Worm (Caenorhabditis elegans): ENCODE results near the gene ZC513.14.

Gene ZC513.14

DNA sequence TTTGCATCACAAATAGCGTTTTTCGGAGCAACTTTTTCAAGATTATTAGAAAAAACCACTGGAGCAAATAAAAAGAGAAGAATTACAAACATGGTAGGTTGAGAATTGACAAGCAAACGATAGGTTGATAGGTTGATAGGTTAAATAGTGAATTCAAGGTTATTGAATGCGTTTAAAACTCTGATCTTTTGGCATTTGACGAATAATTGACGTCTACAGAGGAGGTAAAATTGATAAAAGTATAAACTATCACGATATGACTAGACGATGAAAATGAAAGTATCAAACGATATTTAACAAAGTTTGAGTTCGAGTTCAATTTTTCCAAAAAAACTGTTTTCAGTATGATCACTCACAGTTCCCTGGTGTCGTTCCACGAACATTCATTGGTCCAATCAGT lies at the start of gene ZC513.14:
Gene ZC513.14 (minus strand): TSS at position 101 of the 400 bp plus-strand sequence.
- TF ChIP-seq dao-5 (tag; optimal IDR thresholded peaks at IDR 0.05) (no peak), him-1 (tag; optimal IDR thresholded peaks at IDR 0.05) (no peak), W03F9.2 (tag; optimal IDR thresholded peaks at IDR 0.05) (no peak)

DNA sequence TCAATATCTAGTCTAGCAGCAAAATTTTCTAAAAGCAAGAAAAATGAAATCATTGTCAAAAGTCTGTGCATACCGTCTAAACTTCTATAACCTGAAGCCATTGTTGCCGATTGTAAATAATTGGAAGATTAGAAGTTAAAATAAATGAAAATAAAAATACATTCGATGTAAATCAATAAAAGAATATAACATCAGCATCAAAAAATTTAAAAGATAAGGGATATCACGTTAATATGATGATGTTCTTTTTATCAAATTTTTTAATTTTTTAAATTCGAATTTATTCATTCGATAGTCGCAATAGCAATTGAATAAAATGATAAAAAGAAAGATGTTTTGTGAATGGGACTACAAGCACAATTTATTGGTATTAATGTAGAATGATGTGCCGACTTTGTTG lies 49.3 kb upstream of the ZC513.14 start, which contains the start of gene C09H5.7:
Gene C09H5.7 (minus strand): TSS at position 101 of the 400 bp plus-strand sequence.
- TF ChIP-seq W03F9.2 (tag; optimal IDR thresholded peaks at IDR 0.05) (no peak), him-1 (tag; optimal IDR thresholded peaks at IDR 0.05) (no peak)

DNA sequence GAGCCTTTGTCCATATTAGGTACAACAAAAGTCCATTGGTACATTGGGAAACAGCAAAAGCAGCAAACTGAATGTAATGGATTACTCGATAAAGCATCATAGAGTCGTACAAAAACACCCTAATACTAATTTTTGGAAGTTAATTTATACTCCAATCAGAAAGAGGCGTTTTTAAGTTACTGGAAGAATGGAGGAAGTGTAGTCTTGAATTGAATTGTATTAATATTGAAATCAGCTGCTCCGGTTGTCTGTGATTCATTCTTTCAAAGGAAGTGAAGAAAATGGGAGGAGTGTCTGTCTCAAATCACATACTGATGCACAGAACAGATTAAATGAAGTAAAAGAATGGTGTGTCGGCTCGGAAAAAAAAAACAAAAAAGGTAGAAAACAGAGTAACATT lies 45.7 kb upstream of the ZC513.14 start, which contains the start of gene str-131:
Gene str-131 (minus strand): TSS at position 101 of the 400 bp plus-strand sequence.
- no peak for TF ChIP-seq him-1 (tag; optimal IDR thresholded peaks at IDR 0.05)
- no peak for TF ChIP-seq W03F9.2 (tag; optimal IDR thresholded peaks at IDR 0.05)
- no peak for TF ChIP-seq dao-5 (tag; optimal IDR thresholded peaks at IDR 0.05)

DNA sequence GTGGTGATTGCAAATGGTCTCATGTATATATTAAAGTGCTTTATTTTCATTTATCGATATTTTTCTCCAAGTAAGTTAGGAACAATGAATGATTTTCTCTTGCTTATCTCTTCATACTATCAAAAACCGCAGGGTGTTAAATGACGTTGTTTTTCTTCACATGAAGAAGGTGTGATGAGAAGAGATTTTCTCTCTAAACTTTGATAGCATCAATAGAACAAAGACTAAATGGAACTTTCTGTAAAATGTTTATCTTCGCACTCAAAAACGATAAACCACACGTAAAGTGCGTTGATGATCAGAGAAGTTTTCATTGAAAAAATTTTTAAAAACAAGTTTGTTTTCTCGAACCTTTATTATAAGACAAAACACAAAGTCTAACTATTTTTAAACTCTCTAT lies 44.0 kb upstream of the ZC513.14 start:
- no peak for TF ChIP-seq W03F9.2 (tag; optimal IDR thresholded peaks at IDR 0.05)
- TF ChIP-seq him-1 (tag; optimal IDR thresholded peaks at IDR 0.05), result no peak
- TF ChIP-seq dao-5 (tag; optimal IDR thresholded peaks at IDR 0.05), result no peak

DNA sequence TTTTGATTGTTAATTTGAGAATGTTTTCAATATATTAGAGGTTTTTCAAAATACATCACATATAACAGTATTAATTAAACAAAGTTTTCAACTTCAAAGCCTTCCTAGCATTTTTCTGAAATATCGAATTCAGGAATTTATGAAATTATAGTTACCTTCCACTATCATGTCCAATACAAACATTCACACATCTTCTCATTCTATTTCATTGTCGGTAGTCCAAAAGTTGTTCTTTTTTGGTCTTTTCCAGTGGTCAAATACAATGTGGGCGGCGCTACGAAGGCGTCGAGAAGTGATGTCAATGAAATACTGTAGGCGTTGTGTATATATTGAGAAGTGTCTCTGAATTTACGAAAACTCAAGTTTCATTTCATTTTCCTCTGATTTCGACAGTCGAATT lies 39.9 kb upstream of the ZC513.14 start, which contains the start of gene catp-3:
Gene catp-3 (plus strand): TSS at position 301 of the 400 bp plus-strand sequence.
- no peak for TF ChIP-seq dao-5 (tag; optimal IDR thresholded peaks at IDR 0.05)
- TF ChIP-seq W03F9.2 (tag; optimal IDR thresholded peaks at IDR 0.05), result no peak
- TF ChIP-seq him-1 (tag; optimal IDR thresholded peaks at IDR 0.05), result no peak

DNA sequence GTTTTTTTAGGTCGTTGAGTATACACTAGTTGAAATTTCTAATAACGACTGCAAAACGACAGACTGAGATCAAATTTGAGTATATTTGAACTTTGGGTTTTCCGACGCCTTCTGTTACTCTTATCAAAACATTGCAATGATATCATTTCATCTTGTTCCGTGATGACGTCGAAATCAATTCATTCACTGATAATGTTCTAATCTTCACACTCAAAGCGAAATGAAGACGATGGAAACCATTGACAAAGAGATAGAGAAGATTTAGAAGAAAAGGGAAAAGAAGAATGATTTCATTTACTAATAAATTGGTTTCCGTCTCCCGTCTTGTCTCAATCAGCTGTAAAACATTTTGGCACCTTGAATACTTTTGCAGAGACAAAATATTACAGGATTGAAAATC lies 37.3 kb upstream of the ZC513.14 start:
- TF ChIP-seq him-1 (tag; optimal IDR thresholded peaks at IDR 0.05) (no peak), W03F9.2 (tag; optimal IDR thresholded peaks at IDR 0.05) (no peak), dao-5 (tag; optimal IDR thresholded peaks at IDR 0.05) (no peak)

DNA sequence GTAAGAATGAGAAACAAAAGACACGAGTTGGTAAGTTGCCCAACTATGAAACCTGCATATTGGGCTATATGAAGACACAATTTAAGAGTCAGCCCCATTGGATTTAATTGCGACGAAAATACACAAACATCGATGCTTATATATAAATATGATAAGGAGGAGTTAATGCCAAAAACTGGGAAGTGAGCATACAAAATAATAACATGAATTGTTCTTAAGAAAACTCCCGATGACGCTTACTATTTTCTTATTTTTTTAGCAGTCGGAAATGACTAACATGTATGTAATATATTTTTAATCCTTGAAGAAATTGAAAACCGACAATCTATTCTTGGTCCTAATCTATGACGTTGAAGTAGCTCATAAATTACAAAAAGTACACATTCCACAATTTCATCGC lies 36.2 kb upstream of the ZC513.14 start, which contains the start of gene str-144:
Gene str-144 (minus strand): TSS at position 101 of the 400 bp plus-strand sequence.
- TF ChIP-seq W03F9.2 (tag; optimal IDR thresholded peaks at IDR 0.05) (no peak), dao-5 (tag; optimal IDR thresholded peaks at IDR 0.05) (no peak), him-1 (tag; optimal IDR thresholded peaks at IDR 0.05) (no peak)

DNA sequence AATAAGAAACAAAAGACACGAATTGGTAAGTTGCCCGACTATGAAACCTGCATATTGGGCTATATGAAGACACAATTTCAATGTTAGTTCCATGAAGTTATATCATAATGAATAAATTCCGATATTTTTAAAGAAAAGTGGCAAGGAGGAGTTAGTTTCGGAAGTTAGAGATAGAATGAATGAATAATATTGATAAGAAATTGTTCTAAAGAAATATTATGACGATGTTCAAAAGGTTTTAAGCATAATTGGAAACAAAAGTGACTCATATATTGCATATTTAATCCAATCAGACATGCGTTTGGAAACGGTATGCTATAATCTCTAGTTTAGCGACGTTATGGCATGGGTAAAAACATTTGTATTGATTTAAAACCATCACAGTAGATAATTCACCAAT lies 33.8 kb upstream of the ZC513.14 start, which contains the start of gene str-143:
Gene str-143 (minus strand): TSS at position 101 of the 400 bp plus-strand sequence.
- no peak for TF ChIP-seq him-1 (tag; optimal IDR thresholded peaks at IDR 0.05)
- TF ChIP-seq dao-5 (tag; optimal IDR thresholded peaks at IDR 0.05), result no peak
- no peak for TF ChIP-seq W03F9.2 (tag; optimal IDR thresholded peaks at IDR 0.05)

DNA sequence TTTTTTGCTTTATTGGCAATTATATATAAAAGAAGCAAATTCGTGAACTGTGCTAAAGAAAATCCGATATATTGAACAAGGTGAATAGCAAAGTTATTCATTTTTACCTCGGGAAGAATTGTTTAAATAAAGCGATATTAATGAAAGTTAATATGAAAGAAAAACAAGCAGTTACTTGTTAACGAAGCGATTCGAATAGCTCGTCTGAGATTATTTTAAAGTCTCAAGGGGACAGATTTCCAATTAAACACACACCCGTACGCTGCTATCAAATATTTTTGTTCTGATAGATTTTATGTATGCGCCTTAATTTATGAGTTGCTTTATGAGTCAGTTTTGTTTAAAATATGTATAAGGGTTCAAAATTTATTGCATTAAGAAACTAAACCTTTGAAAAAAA lies 32.0 kb upstream of the ZC513.14 start, which contains the start of gene str-140:
Gene str-140 (minus strand): TSS at position 101 of the 400 bp plus-strand sequence.
- TF ChIP-seq him-1 (tag; optimal IDR thresholded peaks at IDR 0.05) (no peak), W03F9.2 (tag; optimal IDR thresholded peaks at IDR 0.05) (no peak), dao-5 (tag; optimal IDR thresholded peaks at IDR 0.05) (no peak)

DNA sequence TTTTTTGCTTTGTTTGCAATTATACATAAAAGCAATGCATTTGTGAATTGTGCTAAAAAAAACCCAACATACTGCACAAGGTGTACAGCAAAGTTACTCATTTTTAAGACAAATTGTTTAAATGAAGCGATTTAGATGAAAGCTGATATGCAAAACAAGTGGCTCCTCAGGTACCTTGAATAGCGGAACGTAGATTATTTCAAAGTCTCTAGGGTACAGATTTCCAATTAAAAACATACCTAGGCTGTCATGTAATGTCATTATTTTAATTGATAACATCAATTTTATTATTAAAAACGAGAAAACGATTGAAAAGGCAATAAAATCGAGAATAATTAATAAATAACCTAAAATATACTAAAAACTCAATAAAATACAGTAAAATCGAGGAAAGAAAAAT lies 26.2 kb upstream of the ZC513.14 start, which contains the start of gene str-139:
Gene str-139 (minus strand): TSS at position 101 of the 400 bp plus-strand sequence.
- no peak for TF ChIP-seq dao-5 (tag; optimal IDR thresholded peaks at IDR 0.05)
- TF ChIP-seq W03F9.2 (tag; optimal IDR thresholded peaks at IDR 0.05), result no peak

DNA sequence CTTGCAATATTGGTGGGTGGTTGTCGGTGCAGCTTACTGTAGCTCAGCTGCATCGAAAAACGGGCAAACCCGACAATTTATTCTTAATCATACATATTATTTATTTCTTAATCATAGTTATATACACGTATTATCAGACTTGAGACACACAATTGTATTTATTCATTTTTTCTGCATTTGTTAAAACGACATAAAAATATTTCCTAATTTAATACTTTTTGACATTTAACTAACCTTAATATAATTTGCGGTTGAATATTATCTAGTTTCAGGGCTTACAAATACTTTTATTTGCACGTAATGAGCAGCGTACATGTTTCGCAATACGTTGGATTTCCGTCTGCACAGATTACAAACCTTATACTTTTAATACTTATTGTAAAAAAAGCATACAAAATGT lies 22.5 kb upstream of the ZC513.14 start, which contains the start of gene str-138:
Gene str-138 (plus strand): TSS at position 301 of the 400 bp plus-strand sequence.
- TF ChIP-seq him-1 (tag; optimal IDR thresholded peaks at IDR 0.05), result no peak
- TF ChIP-seq dao-5 (tag; optimal IDR thresholded peaks at IDR 0.05), result no peak
- no peak for TF ChIP-seq W03F9.2 (tag; optimal IDR thresholded peaks at IDR 0.05)

DNA sequence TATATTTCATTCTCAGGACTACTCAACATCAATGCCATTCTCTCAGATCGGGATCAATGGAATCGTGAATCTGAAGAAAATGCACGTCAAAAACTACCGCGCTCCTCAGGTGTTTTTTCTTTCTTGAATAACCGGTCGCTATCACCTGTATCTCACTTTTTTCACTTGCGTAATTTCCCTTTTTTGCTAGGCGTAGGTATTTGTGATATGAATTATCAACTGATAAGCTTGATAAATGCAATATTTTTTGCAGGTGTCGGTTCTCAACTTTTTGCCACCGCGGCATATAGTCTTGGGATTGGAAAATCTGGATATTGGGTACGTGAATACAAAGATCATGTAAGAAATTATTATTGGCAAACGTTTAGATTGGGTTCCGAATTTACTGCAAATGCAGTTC lies 19.3 kb upstream of the ZC513.14 start:
- no peak for TF ChIP-seq him-1 (tag; optimal IDR thresholded peaks at IDR 0.05)
- TF ChIP-seq W03F9.2 (tag; optimal IDR thresholded peaks at IDR 0.05), result no peak
- TF ChIP-seq dao-5 (tag; optimal IDR thresholded peaks at IDR 0.05), result no peak

DNA sequence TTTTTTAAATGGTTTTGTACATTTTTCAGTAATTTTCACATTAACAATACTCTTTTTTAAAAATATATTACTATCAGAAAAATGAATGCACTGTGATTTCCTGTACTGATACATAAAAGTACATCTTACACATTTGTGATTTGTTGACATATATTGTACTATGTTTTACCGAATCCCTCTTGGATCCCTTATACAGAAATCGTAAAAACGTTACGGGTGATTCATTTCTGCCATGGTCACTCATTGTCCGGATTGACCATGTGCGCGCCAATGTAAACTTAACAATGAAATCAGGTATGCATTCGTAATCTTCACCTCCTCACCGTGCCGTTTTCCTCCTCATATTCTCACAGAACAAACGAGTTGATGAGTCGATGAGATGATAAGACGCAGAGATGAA lies 18.3 kb upstream of the ZC513.14 start, which contains the start of gene ZC513.2:
Gene ZC513.2 (plus strand): TSS at position 301 of the 400 bp plus-strand sequence.
- no peak for TF ChIP-seq W03F9.2 (tag; optimal IDR thresholded peaks at IDR 0.05)
- no peak for TF ChIP-seq dao-5 (tag; optimal IDR thresholded peaks at IDR 0.05)
- TF ChIP-seq him-1 (tag; optimal IDR thresholded peaks at IDR 0.05), result no peak

DNA sequence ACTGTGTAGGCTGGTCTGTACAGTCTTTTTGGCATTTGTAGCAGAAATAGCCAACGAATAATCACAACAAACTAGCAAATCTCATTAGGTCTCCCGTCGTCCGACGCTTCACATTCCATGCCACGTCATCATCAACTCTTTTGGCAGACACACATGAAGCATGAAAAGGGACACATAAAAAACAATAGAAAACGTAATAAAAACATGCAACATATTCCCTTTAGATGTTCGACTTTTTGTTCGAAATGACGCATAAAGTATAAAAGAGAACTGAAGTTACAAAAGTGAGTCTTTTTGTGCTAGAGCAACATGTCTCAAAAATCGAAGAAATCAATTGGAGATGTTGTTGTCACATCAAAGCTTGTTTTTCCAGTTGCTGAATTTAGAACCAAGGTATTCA lies 16.0 kb upstream of the ZC513.14 start, which contains the start of gene sth-1:
Gene sth-1 (plus strand): TSS at position 301 of the 400 bp plus-strand sequence.
- no peak for TF ChIP-seq dao-5 (tag; optimal IDR thresholded peaks at IDR 0.05)
- no peak for TF ChIP-seq W03F9.2 (tag; optimal IDR thresholded peaks at IDR 0.05)
- no peak for TF ChIP-seq him-1 (tag; optimal IDR thresholded peaks at IDR 0.05)

DNA sequence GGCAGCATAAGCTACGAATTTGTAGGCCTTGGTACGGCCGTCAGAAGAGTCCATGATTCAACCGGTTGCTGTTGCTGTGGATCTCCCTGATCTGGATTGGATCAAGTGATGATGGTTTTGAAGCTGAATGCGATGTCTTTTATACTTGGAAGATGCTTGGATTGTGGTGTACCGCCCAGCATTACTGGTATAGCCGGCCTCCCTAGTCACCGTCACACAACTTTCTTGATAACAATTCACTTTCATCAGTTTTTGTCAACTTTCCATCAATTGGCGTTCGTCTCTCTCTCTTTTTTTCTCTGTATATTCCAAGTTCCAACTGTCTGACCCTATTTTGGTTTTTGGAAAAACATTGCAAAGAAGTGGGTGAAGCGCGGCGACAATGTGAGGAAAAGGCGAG lies 15.0 kb upstream of the ZC513.14 start, which contains the start of gene col-43:
Gene col-43 (minus strand): TSS at position 101 of the 400 bp plus-strand sequence.
- no peak for TF ChIP-seq him-1 (tag; optimal IDR thresholded peaks at IDR 0.05)
- TF ChIP-seq W03F9.2 (tag; optimal IDR thresholded peaks at IDR 0.05), result no peak
- no peak for TF ChIP-seq dao-5 (tag; optimal IDR thresholded peaks at IDR 0.05)
